Fruit fly (Drosophila melanogaster) whole organism, wandering third instar larva: ENCODE measurements around the gene CG32189.
"Not testable (repeated sequence)": the region's sequence is repeated elsewhere in the genome, so short reads cannot be mapped to it uniquely, and the experiment has no call there.

ENCODE experiments used
- Abd-B ChIP-seq: fragments of >200 bp; optimal IDR thresholded peaks from 2 replicates; lab custom pipeline; 2017; ENCODE audit warnings: missing biosample characterization, missing genetic modification characterization
- CG32264 ChIP-seq: fragments of 200-800 bp; sonication (Bioruptor generic); optimal IDR thresholded peaks from 2 replicates; lab custom pipeline; 2016; ENCODE audit warnings: missing biosample characterization, missing genetic modification characterization
- CG9705 ChIP-seq: fragments of 200-800 bp; sonication (Bioruptor generic); optimal IDR thresholded peaks from 2 replicates; lab custom pipeline; 2018; ENCODE audit warnings: missing biosample characterization, mild to moderate bottlenecking, missing genetic modification characterization
- CrebA ChIP-seq: fragments of 200-800 bp; sonication (Bioruptor generic); optimal IDR thresholded peaks from 2 replicates; lab custom pipeline; 2016; ENCODE audit warnings: missing biosample characterization, mild to moderate bottlenecking, missing genetic modification characterization, borderline replicate concordance
- Dfd ChIP-seq: fragments of >200 bp; optimal IDR thresholded peaks from 2 replicates; lab custom pipeline; 2017; ENCODE audit warnings: missing biosample characterization, missing genetic modification characterization
- Dif ChIP-seq: fragments of 200-275, 200-300 bp; sonication (Bioruptor generic); optimal IDR thresholded peaks from 2 replicates; lab custom pipeline; 2018; ENCODE audit warnings: missing biosample characterization, missing genetic modification characterization; ENCODE audit not compliant: partially characterized antibody
- GATAd ChIP-seq: sonication (Bioruptor generic); optimal IDR thresholded peaks from 2 replicates; lab custom pipeline; 2016; ENCODE audit warnings: missing biosample characterization, missing genetic modification characterization
- HLH106 ChIP-seq: fragments of 200-800 bp; optimal IDR thresholded peaks from 3 replicates; lab custom pipeline; 2019; ENCODE audit warnings: missing biosample characterization, mild to moderate bottlenecking, missing genetic modification characterization, moderate library complexity
- Hnf4 ChIP-seq: fragments of 200-800 bp; sonication (Bioruptor generic); optimal IDR thresholded peaks from 2 replicates; lab custom pipeline; 2016; ENCODE audit warnings: missing biosample characterization, mild to moderate bottlenecking, missing genetic modification characterization
- Hr78 ChIP-seq: fragments of >200 bp; optimal IDR thresholded peaks from 2 replicates; lab custom pipeline; 2017; ENCODE audit warnings: missing biosample characterization, missing genetic modification characterization
- Hr83 ChIP-seq: fragments of 200-300 bp; sonication (Bioruptor generic); optimal IDR thresholded peaks from 2 replicates; lab custom pipeline; 2016; ENCODE audit warnings: missing biosample characterization, mild to moderate bottlenecking, missing genetic modification characterization, moderate library complexity; ENCODE audit not compliant: poor library complexity, severe bottlenecking
- Jra ChIP-seq: sonication (Bioruptor generic); optimal IDR thresholded peaks from 2 replicates; lab custom pipeline; 2016; ENCODE audit warnings: missing biosample characterization, missing genetic modification characterization
- Mio ChIP-seq: sonication (Bioruptor generic); optimal IDR thresholded peaks from 2 replicates; lab custom pipeline; 2016; ENCODE audit warnings: missing biosample characterization, missing genetic modification characterization
- Myc ChIP-seq: fragments of >200 bp; optimal IDR thresholded peaks from 2 replicates; lab custom pipeline; 2017
- N ChIP-seq: fragments of >200 bp; optimal IDR thresholded peaks from 2 replicates; lab custom pipeline; 2018; ENCODE audit warnings: missing biosample characterization, missing external identifiers, missing genetic modification characterization
- OdsH ChIP-seq: fragments of 200-800 bp; sonication (Bioruptor generic); optimal IDR thresholded peaks from 2 replicates; lab custom pipeline; 2016; ENCODE audit warnings: missing biosample characterization, mild to moderate bottlenecking, missing genetic modification characterization
- Rel ChIP-seq, 2 experiments: fragments of 200-800 bp; sonication (Bioruptor generic) in 1 of 2; optimal IDR thresholded peaks; 2 replicates in 1 of 2; 3 replicates in 1 of 2; lab custom pipeline; 2016 to 2019; ENCODE audit warnings: mild to moderate bottlenecking in 2 of 2, missing biosample characterization in 2 of 2, missing genetic modification characterization in 2 of 2, moderate library complexity in 1 of 2
- Sp1 ChIP-seq: fragments of 200-800 bp; sonication (Bioruptor generic); optimal IDR thresholded peaks from 3 replicates; lab custom pipeline; 2019; ENCODE audit warnings: missing biosample characterization, mild to moderate bottlenecking, missing genetic modification characterization, moderate library complexity
- br ChIP-seq: fragments of 200-800 bp; sonication (Bioruptor generic); optimal IDR thresholded peaks from 2 replicates; lab custom pipeline; 2016; ENCODE audit warnings: missing biosample characterization, missing genetic modification characterization
- brk ChIP-seq: fragments of 200-800 bp; sonication (Bioruptor generic); optimal IDR thresholded peaks from 2 replicates; lab custom pipeline; 2016; ENCODE audit warnings: missing biosample characterization, mild to moderate bottlenecking, missing genetic modification characterization
- dl ChIP-seq, 2 experiments: fragments of 175-275, 200-275 bp in 1 of 2; fragments of 200-275 bp in 1 of 2; sonication (Bioruptor generic); optimal IDR thresholded peaks; lab custom pipeline; 2018; ENCODE audit warnings: mild to moderate bottlenecking in 2 of 2, missing biosample characterization in 2 of 2, missing genetic modification characterization in 2 of 2, moderate library complexity in 2 of 2; ENCODE audit not compliant: partially characterized antibody in 2 of 2, insufficient read depth in 1 of 2
- dmrt93B ChIP-seq: fragments of 200-800 bp; sonication (Bioruptor generic); optimal IDR thresholded peaks from 2 replicates; lab custom pipeline; 2018; ENCODE audit warnings: missing biosample characterization, mild to moderate bottlenecking, missing genetic modification characterization
- ey ChIP-seq: fragments of 200-800 bp; sonication (Bioruptor generic); optimal IDR thresholded peaks from 2 replicates; lab custom pipeline; 2016; ENCODE audit warnings: missing biosample characterization, missing genetic modification characterization
- foxo ChIP-seq, 2 experiments: fragments of 200-800 bp; sonication (Bioruptor generic); optimal IDR thresholded peaks; 2 replicates in 1 of 2; 3 replicates in 1 of 2; lab custom pipeline; 2016 to 2017; ENCODE audit warnings: missing biosample characterization in 2 of 2, missing genetic modification characterization in 2 of 2
- fru ChIP-seq: fragments of 200-800 bp; sonication (Bioruptor generic); optimal IDR thresholded peaks from 3 replicates; lab custom pipeline; 2016; ENCODE audit warnings: missing biosample characterization, mild to moderate bottlenecking, missing genetic modification characterization
- h ChIP-seq: fragments of 200-800 bp; sonication (Bioruptor generic); optimal IDR thresholded peaks from 3 replicates; lab custom pipeline; 2016; ENCODE audit warnings: missing biosample characterization, mild to moderate bottlenecking, missing genetic modification characterization
- jim ChIP-seq: fragments of 175-275, 200-325 bp; sonication (Bioruptor generic); optimal IDR thresholded peaks from 2 replicates; lab custom pipeline; 2016; ENCODE audit warnings: missing biosample characterization, mild to moderate bottlenecking, missing genetic modification characterization
- lola ChIP-seq: fragments of >200 bp; optimal IDR thresholded peaks from 2 replicates; lab custom pipeline; 2017; ENCODE audit warnings: missing biosample characterization, missing genetic modification characterization
- pan ChIP-seq: fragments of >200 bp; optimal IDR thresholded peaks from 2 replicates; lab custom pipeline; 2017
- psq ChIP-seq: fragments of 200-800 bp; sonication (Bioruptor generic); optimal IDR thresholded peaks from 3 replicates; lab custom pipeline; 2017; ENCODE audit warnings: missing biosample characterization, mild to moderate bottlenecking, missing genetic modification characterization, moderate library complexity
- rgr ChIP-seq: fragments of 200-800 bp; sonication (Bioruptor generic); optimal IDR thresholded peaks from 3 replicates; lab custom pipeline; 2016; ENCODE audit warnings: missing biosample characterization, mild to moderate bottlenecking, missing genetic modification characterization
- sage ChIP-seq: fragments of 200-800 bp; sonication (Bioruptor generic); optimal IDR thresholded peaks from 2 replicates; lab custom pipeline; 2016; ENCODE audit warnings: missing biosample characterization, mild to moderate bottlenecking, missing genetic modification characterization
- tai ChIP-seq: sonication (Bioruptor generic); optimal IDR thresholded peaks from 2 replicates; lab custom pipeline; 2016; ENCODE audit warnings: missing biosample characterization, missing genetic modification characterization
- usp ChIP-seq: fragments of >200 bp; optimal IDR thresholded peaks from 2 replicates; lab custom pipeline; 2017; ENCODE audit warnings: missing biosample characterization, missing genetic modification characterization

CG32189 gene

dm6 chr3L:17835074-17835473, at the start of gene CG32189:
Gene CG32189, minus strand, starts transcription at chr3L:17835174.
- no peak for TF ChIP-seq Mio (GFP tag; lab: Kevin White, UChicago)

dm6 chr3L:17884276-17884675, 49.3 kb upstream of the CG32189 start, which contains the start of gene CG5506:
Gene CG5506, minus strand, starts transcription at chr3L:17884376.
- no peak for TF ChIP-seq CrebA
- TF ChIP-seq Rel (GFP tag; optimal IDR thresholded peaks at IDR 0.05; lab: Kevin White, UChicago), result no peak
- peak; percentile 66 for TF ChIP-seq Rel (tag; optimal IDR thresholded peaks at IDR 0.05; lab: Kevin White, UChicago)
- TF ChIP-seq Mio (GFP tag; lab: Kevin White, UChicago), result no peak

dm6 chr3L:17878781-17879360, 43.9 kb upstream of the CG32189 start, which contains the start of gene CG7408:
Gene CG7408, plus strand, starts transcription at chr3L:17879096.
- TF ChIP-seq Myc (lab: Kevin White, UChicago) (peak; percentile 29), Rel (GFP tag; optimal IDR thresholded peaks at IDR 0.05; lab: Kevin White, UChicago) (no peak), Rel (tag; optimal IDR thresholded peaks at IDR 0.05; lab: Kevin White, UChicago) (no peak), Hr78 (GFP tag; lab: Kevin White, UChicago) (no peak), br (GFP tag; lab: Kevin White, UChicago) (peak; percentile 24), pan (no peak), dl (GFP tag; optimal IDR thresholded peaks at IDR 0.05; lab: Kevin White, UChicago; ENCODE audit: insufficient read depth in 1 of 2, partially characterized antibody in 2 of 2) (peak in 1 of 2 experiments; percentile 28), lola (no peak), N (GFP tag; lab: Kevin White, UChicago) (no peak), h (GFP tag; lab: Kevin White, UChicago) (peak; percentile 49), Dif (GFP tag; lab: Kevin White, UChicago) (peak; percentile 37), CrebA (peak; percentile 65), Hr83 (GFP tag; lab: Kevin White, UChicago) (peak; percentile 12), Hnf4 (peak; percentile 28), dmrt93B (GFP tag; lab: Kevin White, UChicago) (no peak), fru (GFP tag; lab: Kevin White, UChicago) (peak; percentile 79)

dm6 chr3L:17858174-17858573, 23.2 kb upstream of the CG32189 start, which contains the start of gene CG34002:
Gene CG34002, plus strand, starts transcription at chr3L:17858474.
- TF ChIP-seq Dif (GFP tag; lab: Kevin White, UChicago); Rel (GFP tag; optimal IDR thresholded peaks at IDR 0.05; lab: Kevin White, UChicago); Rel (tag; optimal IDR thresholded peaks at IDR 0.05; lab: Kevin White, UChicago); CG32264: not testable (repeated sequence)

- TF ChIP-seq dl (GFP tag; optimal IDR thresholded peaks at IDR 0.05; lab: Kevin White, UChicago; ENCODE audit: insufficient read depth in 1 of 2, partially characterized antibody in 2 of 2) (no peak), br (GFP tag; lab: Kevin White, UChicago) (peak; percentile 35), lola (no peak), tai (GFP tag; lab: Kevin White, UChicago) (no peak), N (GFP tag; lab: Kevin White, UChicago) (no peak), Abd-B (GFP tag; lab: Kevin White, UChicago) (no peak), fru (GFP tag; lab: Kevin White, UChicago) (peak; percentile 60), Mio (GFP tag; lab: Kevin White, UChicago) (no peak), Hnf4 (no peak), OdsH (peak; percentile 62), jim (GFP tag; lab: Kevin White, UChicago) (no peak), CrebA (no peak), dmrt93B (GFP tag; lab: Kevin White, UChicago) (peak; percentile 52), Rel (GFP tag; optimal IDR thresholded peaks at IDR 0.05; lab: Kevin White, UChicago) (no peak), Rel (tag; optimal IDR thresholded peaks at IDR 0.05; lab: Kevin White, UChicago) (no peak), psq (GFP tag; lab: Kevin White, UChicago) (peak; percentile 68), Myc (lab: Kevin White, UChicago) (no peak), h (GFP tag; lab: Kevin White, UChicago) (peak; percentile 45), CG32264 (no peak), Hr78 (GFP tag; lab: Kevin White, UChicago) (no peak), rgr (GFP tag; lab: Kevin White, UChicago) (peak; percentile 52), ey (GFP tag; lab: Kevin White, UChicago) (peak; percentile 32), usp (no peak), brk (GFP tag; lab: Kevin White, UChicago) (no peak), HLH106 (tag; lab: Kevin White, UChicago) (peak; percentile 52), sage (no peak), Dif (GFP tag; lab: Kevin White, UChicago) (no peak), pan (no peak), Hr83 (GFP tag; lab: Kevin White, UChicago) (peak; percentile 41), foxo (GFP tag; optimal IDR thresholded peaks at IDR 0.05; lab: Kevin White, UChicago) (peak in 1 of 2 experiments; percentile 80), Dfd (no peak), CG9705 (no peak), GATAd (GFP tag; lab: Kevin White, UChicago) (no peak), Sp1 (GFP tag; lab: Kevin White, UChicago) (peak; percentile 72), Jra (GFP tag; lab: Kevin White, UChicago) (no peak)
Observed at dm6 chr3L:17856655-17857479, 21.9 kb upstream of the CG32189 start, which contains the start of gene CG5535. Gene CG5535, minus strand, starts transcription at chr3L:17856794.
